Worm (Caenorhabditis elegans) whole organism, early embryonic: ENCODE measurements around the gene col-113.

ENCODE experiments used
- B0310.2 ChIP-seq: sonication (generic microtip); optimal IDR thresholded peaks from 2 replicates; lab custom pipeline; 2016; ENCODE audit warnings: mild to moderate bottlenecking, missing genetic modification characterization, missing compliant biosample characterization
- ama-1 ChIP-seq: fragments of 150-350 bp; optimal IDR thresholded peaks from 2 replicates; lab custom pipeline; 2014
- ceh-13 ChIP-seq: fragments of 200-800 bp; sonication (Bioruptor generic); optimal IDR thresholded peaks from 2 replicates; lab custom pipeline; 2018; ENCODE audit warnings: mild to moderate bottlenecking, missing genetic modification characterization, missing compliant biosample characterization
- flt-1 ChIP-seq: fragments of 200-800 bp; sonication (Bioruptor generic); IDR thresholded peaks from 2 replicates; pipeline ENCODE4 v1.3.6; 2022; ENCODE audit warnings: missing genetic modification characterization, missing compliant biosample characterization
- pes-1 ChIP-seq: fragments of 200-800 bp; sonication (Bioruptor generic); IDR thresholded peaks from 2 replicates; pipeline ENCODE4 v1.3.6; 2022; ENCODE audit warnings: missing genetic modification reagents, missing genetic modification characterization, missing compliant biosample characterization
- scrt-1 ChIP-seq: fragments of 200-800 bp; sonication (Bioruptor generic); IDR thresholded peaks from 2 replicates; pipeline ENCODE4 v1.3.6; 2022; ENCODE audit warnings: missing genetic modification characterization, missing compliant biosample characterization
- tbx-11 ChIP-seq: fragments of 200-800 bp; sonication (Bioruptor generic); IDR thresholded peaks from 2 replicates; pipeline ENCODE4 v1.3.6; 2022; ENCODE audit warnings: missing genetic modification characterization, missing compliant biosample characterization

ce11 chrIV:7144670-7145257, 7.5 kb downstream of the col-113 start, which contains the start of gene hecd-1:
- TF ChIP-seq tbx-11 (no peak), ama-1 (lab: Kevin White, UChicago) (no peak), B0310.2 (no peak), pes-1 (no peak), ceh-13 (GFP tag; lab: Kevin White, UChicago) (no peak), scrt-1 (GFP tag; lab: Robert Waterston, UW) (no peak), flt-1 (GFP tag; lab: Robert Waterston, UW) (no peak)
